Worm (Caenorhabditis elegans) whole organism, L3 larva: ENCODE data around the gene sra-6.

Experiments used
- ZK546.5 ChIP-seq: sonication (generic microtip); optimal IDR thresholded peaks from 2 replicates; lab custom pipeline; 2017; ENCODE audit warnings: missing biosample characterization, missing genetic modification characterization
- aly-2 ChIP-seq: fragments of 150-350 bp; optimal IDR thresholded peaks from 2 replicates; lab custom pipeline; 2014; ENCODE audit warnings: missing biosample characterization, missing genetic modification characterization
- ama-1 ChIP-seq: fragments of 150-350 bp; optimal IDR thresholded peaks from 2 replicates; lab custom pipeline; 2018
- ceh-16 ChIP-seq: sonication (generic microtip); optimal IDR thresholded peaks from 2 replicates; lab custom pipeline; 2017; ENCODE audit warnings: missing biosample characterization, missing genetic modification characterization
- ceh-28 ChIP-seq: fragments of 150-350 bp; optimal IDR thresholded peaks from 2 replicates; lab custom pipeline; 2014; ENCODE audit warnings: missing biosample characterization, missing genetic modification reagents, missing genetic modification characterization
- ceh-82 ChIP-seq: fragments of 150-350 bp; optimal IDR thresholded peaks from 2 replicates; lab custom pipeline; 2014; ENCODE audit warnings: missing biosample characterization, missing genetic modification characterization
- ceh-9 ChIP-seq: sonication (generic microtip); optimal IDR thresholded peaks from 2 replicates; lab custom pipeline; 2018; ENCODE audit warnings: missing biosample characterization, missing genetic modification characterization
- egl-27 ChIP-seq: sonication (generic microtip); optimal IDR thresholded peaks from 4 replicates; lab custom pipeline; 2017; ENCODE audit warnings: missing biosample characterization, missing genetic modification reagents, missing genetic modification characterization
- egl-5 ChIP-seq: fragments of 150-350 bp; optimal IDR thresholded peaks from 2 replicates; lab custom pipeline; 2017; ENCODE audit warnings: missing biosample characterization, missing genetic modification reagents, missing genetic modification characterization, inconsistent platforms
- elt-2 ChIP-seq: sonication (generic microtip); optimal IDR thresholded peaks from 2 replicates; lab custom pipeline; 2016; ENCODE audit warnings: missing genetic modification reagents, mild to moderate bottlenecking, missing genetic modification characterization, missing compliant biosample characterization
- elt-3 ChIP-seq, 3 experiments: fragments of 150-350 bp in 1 of 3; sonication (generic microtip) in 2 of 3; optimal IDR thresholded peaks; 2 replicates in 2 of 3; 4 replicates in 1 of 3; lab custom pipeline; 2014 to 2017; ENCODE audit warnings: missing biosample characterization in 3 of 3, missing genetic modification characterization in 3 of 3
- eor-1 ChIP-seq, 2 experiments: fragments of 150-350 bp; optimal IDR thresholded peaks; 2 replicates each; lab custom pipeline; 2014 to 2018; ENCODE audit warnings: missing biosample characterization in 2 of 2, missing genetic modification characterization in 2 of 2
- fkh-10 ChIP-seq: sonication (generic microtip); optimal IDR thresholded peaks from 2 replicates; lab custom pipeline; 2017; ENCODE audit warnings: missing biosample characterization, missing genetic modification reagents, missing genetic modification characterization
- jun-1 ChIP-seq: fragments of 150-350 bp; optimal IDR thresholded peaks from 2 replicates; lab custom pipeline; 2014; ENCODE audit warnings: missing biosample characterization, missing genetic modification reagents, missing genetic modification characterization
- lin-15B ChIP-seq: fragments of 150-350 bp; optimal IDR thresholded peaks from 2 replicates; lab custom pipeline; 2014; ENCODE audit warnings: missing biosample characterization, missing genetic modification characterization
- lin-39 ChIP-seq: fragments of 150-350 bp; optimal IDR thresholded peaks from 2 replicates; lab custom pipeline; 2018; ENCODE audit warnings: missing biosample characterization, missing genetic modification reagents, missing genetic modification characterization
- mdl-1 ChIP-seq: fragments of 150-350 bp; optimal IDR thresholded peaks from 2 replicates; lab custom pipeline; 2014; ENCODE audit warnings: missing biosample characterization, missing genetic modification characterization
- nfya-1 ChIP-seq: sonication (generic microtip); optimal IDR thresholded peaks from 2 replicates; lab custom pipeline; 2017; ENCODE audit warnings: missing genetic modification characterization, mild to moderate bottlenecking, missing compliant biosample characterization, antibody characterized with exemption, moderate library complexity; ENCODE audit not compliant: insufficient read depth
- nhr-11 ChIP-seq: fragments of 150-350 bp; optimal IDR thresholded peaks from 2 replicates; lab custom pipeline; 2014; ENCODE audit warnings: missing biosample characterization, missing genetic modification characterization
- nhr-12 ChIP-seq: fragments of 150-350 bp; optimal IDR thresholded peaks from 2 replicates; lab custom pipeline; 2014; ENCODE audit warnings: missing biosample characterization, missing genetic modification characterization
- nhr-23 ChIP-seq: fragments of 150-350 bp; optimal IDR thresholded peaks from 2 replicates; lab custom pipeline; 2014; ENCODE audit warnings: missing biosample characterization, missing genetic modification reagents, missing genetic modification characterization
- nhr-25 ChIP-seq: sonication (generic microtip); optimal IDR thresholded peaks from 2 replicates; lab custom pipeline; 2017; ENCODE audit warnings: missing biosample characterization, missing genetic modification characterization
- nhr-28 ChIP-seq: fragments of 150-350 bp; optimal IDR thresholded peaks from 2 replicates; lab custom pipeline; 2014; ENCODE audit warnings: missing biosample characterization, missing genetic modification characterization
- nhr-43 ChIP-seq: sonication (generic microtip); optimal IDR thresholded peaks from 2 replicates; lab custom pipeline; 2016; ENCODE audit warnings: mild to moderate bottlenecking, missing genetic modification characterization, missing compliant biosample characterization; ENCODE audit not compliant: poor library complexity, severe bottlenecking
- nhr-67 ChIP-seq: fragments of 150-350 bp; optimal IDR thresholded peaks from 2 replicates; lab custom pipeline; 2014; ENCODE audit warnings: missing biosample characterization, missing genetic modification characterization
- pha-4 ChIP-seq: fragments of 150-350 bp; optimal IDR thresholded peaks from 2 replicates; lab custom pipeline; 2014; ENCODE audit warnings: missing biosample characterization, missing genetic modification reagents, missing genetic modification characterization
- pqm-1 ChIP-seq: fragments of 150-350 bp; optimal IDR thresholded peaks from 2 replicates; lab custom pipeline; 2017; ENCODE audit warnings: missing biosample characterization, missing genetic modification characterization, inconsistent platforms
- snpc-4 ChIP-seq: fragments of 150-350 bp; optimal IDR thresholded peaks from 2 replicates; lab custom pipeline; 2014; ENCODE audit warnings: missing biosample characterization, missing genetic modification characterization
- zag-1 ChIP-seq: fragments of 150-350 bp; optimal IDR thresholded peaks from 2 replicates; lab custom pipeline; 2014; ENCODE audit warnings: missing biosample characterization, missing genetic modification characterization
- ztf-11 ChIP-seq: fragments of 150-350 bp; optimal IDR thresholded peaks from 2 replicates; lab custom pipeline; 2014; ENCODE audit warnings: missing biosample characterization, missing genetic modification characterization
- ztf-4 ChIP-seq: fragments of 150-350 bp; optimal IDR thresholded peaks from 2 replicates; lab custom pipeline; 2014; ENCODE audit warnings: missing biosample characterization, missing genetic modification characterization

sra-6 gene

DNA sequence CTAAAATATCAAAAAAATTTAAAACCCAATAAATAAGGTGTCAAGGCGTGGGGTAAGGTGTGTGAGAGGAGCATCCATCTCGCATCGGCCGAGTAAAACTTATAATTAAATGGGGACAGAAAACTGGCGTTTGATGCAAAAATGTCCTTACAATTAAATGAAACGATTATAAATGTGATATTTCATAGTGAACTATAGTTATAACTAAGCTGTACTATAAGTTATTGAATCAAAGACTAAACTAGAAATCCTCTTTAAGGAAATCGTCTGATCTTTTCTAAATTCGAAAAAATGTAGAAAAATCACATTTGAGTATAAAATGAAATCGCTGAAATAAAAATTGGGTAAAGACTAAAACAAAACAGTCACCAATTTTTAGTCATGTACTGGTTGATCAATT is at the start of gene sra-6:
sra-6 (minus strand) TSS at position 101 of the 400 bp plus-strand sequence.
- TF ChIP-seq ztf-11 (no peak), nhr-12 (tag; lab: Kevin White, UChicago) (no peak), ceh-28 (tag; lab: Kevin White, UChicago) (no peak), ceh-9 (tag; lab: Kevin White, UChicago) (no peak), nfya-1 (no peak), aly-2 (tag; lab: Kevin White, UChicago) (no peak), nhr-28 (tag; lab: Kevin White, UChicago) (no peak), ama-1 (lab: Kevin White, UChicago) (no peak), ceh-16 (tag; lab: Kevin White, UChicago) (no peak), eor-1 (tag; optimal IDR thresholded peaks at IDR 0.05; lab: Kevin White, UChicago) (no peak), nhr-67 (no peak)

DNA sequence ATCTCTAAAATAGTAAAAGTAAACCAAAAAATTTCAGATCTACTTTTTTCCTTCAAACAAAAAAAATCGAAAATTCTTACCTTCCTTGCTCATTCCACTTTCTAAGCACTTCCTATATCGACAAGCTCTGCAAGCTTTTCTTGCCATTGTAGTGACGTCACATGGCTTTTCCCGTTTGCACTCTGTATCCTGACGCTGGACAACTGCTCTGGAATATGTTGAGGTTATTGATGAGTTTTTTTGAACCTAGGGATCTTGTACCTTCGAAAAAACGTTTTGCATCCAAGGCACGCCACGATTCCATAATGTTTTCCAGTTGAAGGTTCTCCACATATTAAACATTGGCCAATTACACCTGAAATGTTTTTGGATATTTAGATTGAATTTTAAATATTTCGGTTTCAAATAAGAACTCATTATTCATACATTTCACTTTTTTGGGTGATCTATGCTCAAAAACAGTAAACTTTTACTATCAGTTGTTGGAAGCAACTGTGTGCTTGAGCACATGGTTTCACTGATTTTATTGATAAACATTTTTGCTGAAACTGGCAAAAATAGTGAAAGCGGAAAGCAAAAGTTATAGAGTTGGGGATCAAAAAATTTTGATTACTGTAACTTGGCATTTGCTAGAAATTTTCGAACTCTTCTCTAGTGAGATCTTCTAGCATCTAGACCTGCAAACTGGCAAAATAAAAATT is 49.6 kb upstream of the sra-6 start:
- TF ChIP-seq lin-15B (tag; lab: Kevin White, UChicago) (no peak), elt-2 (tag; lab: Kevin White, UChicago) (peak; percentile 37), nhr-43 (tag; lab: Kevin White, UChicago) (peak; percentile 0), snpc-4 (no peak), pha-4 (tag; lab: Kevin White, UChicago) (peak; percentile 48), ama-1 (lab: Kevin White, UChicago) (peak; percentile 66), jun-1 (no peak), nhr-12 (tag; lab: Kevin White, UChicago) (no peak), ceh-28 (tag; lab: Kevin White, UChicago) (no peak), pqm-1 (tag; lab: Kevin White, UChicago) (peak; percentile 91)

ce11 chrII:9597516-9598047 is 47.0 kb upstream of the sra-6 start, which contains the start of gene mrpl-53:
TSS of gene mrpl-53 (plus strand) at chrII:9597622.
- no peak for TF ChIP-seq elt-3 (tag; optimal IDR thresholded peaks at IDR 0.05; lab: Kevin White, UChicago)
- TF ChIP-seq nhr-28 (tag; lab: Kevin White, UChicago) = no peak
- peak; percentile 16 for TF ChIP-seq nhr-23

ce11 chrII:9596401-9596800 is 45.8 kb upstream of the sra-6 start, which contains the start of gene E02H1.6:
TSS of gene E02H1.6 (plus strand) at chrII:9596701.
- TF ChIP-seq ztf-11 (no peak), zag-1 (tag; lab: Kevin White, UChicago) (no peak), aly-2 (tag; lab: Kevin White, UChicago) (no peak), fkh-10 (GFP tag; lab: Kevin White, UChicago) (no peak), nhr-11 (tag; lab: Kevin White, UChicago) (no peak), snpc-4 (no peak), elt-2 (tag; lab: Kevin White, UChicago) (no peak), lin-39 (tag; lab: Kevin White, UChicago) (no peak)

DNA sequence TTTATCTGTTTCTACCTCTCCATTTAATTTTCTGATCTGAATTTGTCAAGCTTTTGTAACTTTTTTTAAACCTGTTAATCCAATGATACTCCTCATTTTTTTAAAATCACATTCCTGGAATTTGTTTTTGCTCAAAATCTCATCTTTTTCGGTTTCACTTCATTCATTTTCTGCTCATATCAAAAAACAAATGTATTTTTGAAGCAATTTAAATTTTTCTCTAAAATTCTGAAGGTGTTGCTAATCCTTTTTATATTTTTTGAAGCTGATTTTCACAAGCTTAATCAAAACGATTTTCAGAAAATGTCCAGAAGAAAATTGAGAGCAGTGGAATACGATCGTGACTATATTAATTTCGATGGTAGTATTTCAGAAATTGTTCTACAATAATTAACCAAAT is 44.3 kb upstream of the sra-6 start, which contains the start of gene E02H1.5:
E02H1.5 (plus strand) TSS at position 301 of the 400 bp plus-strand sequence.
- TF ChIP-seq ztf-4 (tag; lab: Kevin White, UChicago) (no peak), ama-1 (lab: Kevin White, UChicago) (no peak), nhr-25 (tag; lab: Kevin White, UChicago) (no peak), nhr-28 (tag; lab: Kevin White, UChicago) (no peak), nhr-11 (tag; lab: Kevin White, UChicago) (no peak), zag-1 (tag; lab: Kevin White, UChicago) (no peak)

DNA sequence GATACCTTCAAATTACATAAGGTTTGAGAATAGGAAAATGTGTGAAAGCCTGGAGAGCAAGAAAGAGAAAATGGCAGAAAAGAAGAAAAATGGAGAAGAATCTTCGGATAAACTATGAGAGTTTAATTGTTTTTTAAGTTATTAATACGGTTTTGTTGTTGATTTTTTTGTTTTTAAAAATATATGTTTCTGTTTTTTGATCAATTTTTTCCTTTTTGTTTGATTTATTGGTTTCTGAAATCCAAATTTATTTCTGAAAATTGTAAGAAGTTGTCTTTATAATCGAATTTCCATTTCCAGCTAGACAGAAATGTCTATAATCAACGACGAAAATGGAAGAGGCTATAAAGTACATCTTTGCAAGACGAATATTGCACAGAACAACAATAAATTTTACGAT is 42.1 kb upstream of the sra-6 start, which contains the start of gene parp-2:
parp-2 (plus strand) TSS at position 301 of the 400 bp plus-strand sequence.
- no peak for TF ChIP-seq jun-1
- no peak for TF ChIP-seq lin-15B (tag; lab: Kevin White, UChicago)
- no peak for TF ChIP-seq nfya-1
- no peak for TF ChIP-seq ama-1 (lab: Kevin White, UChicago)
- TF ChIP-seq aly-2 (tag; lab: Kevin White, UChicago) = no peak
- no peak for TF ChIP-seq ceh-9 (tag; lab: Kevin White, UChicago)
- TF ChIP-seq elt-3 (tag; optimal IDR thresholded peaks at IDR 0.05; lab: Kevin White, UChicago) = no peak
- no peak for TF ChIP-seq ztf-4 (tag; lab: Kevin White, UChicago)
- TF ChIP-seq eor-1 (tag; optimal IDR thresholded peaks at IDR 0.05; lab: Kevin White, UChicago) = no peak
- no peak for TF ChIP-seq nhr-12 (tag; lab: Kevin White, UChicago)
- no peak for TF ChIP-seq ZK546.5 (tag; lab: Kevin White, UChicago)
- TF ChIP-seq nhr-43 (tag; lab: Kevin White, UChicago) = no peak
- no peak for TF ChIP-seq lin-39 (tag; lab: Kevin White, UChicago)
- TF ChIP-seq mdl-1 (tag; lab: Kevin White, UChicago) = no peak
- no peak for TF ChIP-seq egl-5 (tag; lab: Kevin White, UChicago)
- no peak for TF ChIP-seq ceh-82
- no peak for TF ChIP-seq egl-27 (tag; lab: Kevin White, UChicago)
